Fruit fly (Drosophila melanogaster): ENCODE results near the gene CG13937.
A peak's percentile ranks its signal among the peaks of the same experiment; 100 is the strongest.

CG13937 gene

DNA sequence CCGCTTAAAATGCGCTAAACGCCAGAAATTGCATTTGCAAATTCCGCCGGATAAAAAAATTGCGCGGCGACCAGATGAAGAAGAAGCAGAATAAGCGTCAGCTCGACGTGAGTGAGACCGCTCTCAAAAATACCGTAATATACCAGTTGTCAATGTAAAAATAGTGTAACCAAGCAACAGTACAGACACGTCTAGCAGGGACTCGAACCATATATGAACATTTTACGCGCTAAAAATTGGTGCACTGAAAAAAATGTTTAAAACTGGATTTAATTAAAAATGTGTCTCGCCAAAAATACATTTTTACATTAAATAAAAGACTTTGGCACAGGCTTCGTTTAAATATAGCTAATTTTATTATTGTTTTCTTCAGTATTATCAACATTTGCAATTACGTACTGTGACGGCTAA, 6.6 kb downstream of the CG13937 start, which contains the start of gene dre4 (continued):
- TF ChIP-seq unc-4 (GFP tag; IDR thresholded peaks at IDR 0.05; ENCODE audit: partially characterized antibody) (peak; percentile 48; the same call in 1 of the 2 replicates), CG8765 (GFP tag; IDR thresholded peaks at IDR 0.05) (no peak), CG7928 (GFP tag; optimal IDR thresholded peaks at IDR 0.05) (peak; percentile 43), CG7839 (tag; optimal IDR thresholded peaks at IDR 0.05) (peak; percentile 76), luna (GFP tag; optimal IDR thresholded peaks at IDR 0.05) (peak; percentile 42), CG16863 (GFP tag; optimal IDR thresholded peaks at IDR 0.05) (peak; percentile 69), eyg (GFP tag; optimal IDR thresholded peaks at IDR 0.05) (peak; percentile 46), da (GFP tag; optimal IDR thresholded peaks at IDR 0.05) (peak; percentile 35), CG1792 (GFP tag; optimal IDR thresholded peaks at IDR 0.05) (peak; percentile 67), MESR4 (GFP tag; optimal IDR thresholded peaks at IDR 0.05) (peak; percentile 63), NFAT (GFP tag; IDR thresholded peaks at IDR 0.05) (no peak), ase (GFP tag; IDR thresholded peaks at IDR 0.05) (no peak; the same call in 2 of the 3 replicates), CG8478 (optimal IDR thresholded peaks at IDR 0.05) (no peak), tup (GFP tag; optimal IDR thresholded peaks at IDR 0.05) (no peak), CG31388 (GFP tag; optimal IDR thresholded peaks at IDR 0.05) (peak; percentile 21), Hr51 (GFP tag; optimal IDR thresholded peaks at IDR 0.05) (peak; percentile 58 to 78), CG32772 (GFP tag; IDR thresholded peaks at IDR 0.05) (no peak), Dref (GFP tag; IDR thresholded peaks at IDR 0.05) (0 out of 2 replicates have a peak, but pooled peaks have one; percentile 22), caup (GFP tag; optimal IDR thresholded peaks at IDR 0.05; ENCODE audit: severe bottlenecking) (peak; percentile 51), oc (tag; optimal IDR thresholded peaks at IDR 0.05) (peak; percentile 39), tna (GFP tag; IDR thresholded peaks at IDR 0.05; ENCODE audit: partially characterized antibody) (no peak), Jarid2 (GFP tag; optimal IDR thresholded peaks at IDR 0.05) (no peak), CG10147 (GFP tag; optimal IDR thresholded peaks at IDR 0.05) (peak; percentile 66), pita (GFP tag; optimal IDR thresholded peaks at IDR 0.05) (peak; percentile 79), tio (GFP tag; optimal IDR thresholded peaks at IDR 0.05) (no peak), jigr1 (GFP tag; IDR thresholded peaks at IDR 0.05) (no peak), br (optimal IDR thresholded peaks at IDR 0.05) (no peak), seq (GFP tag; IDR thresholded peaks at IDR 0.05) (peak; percentile 60; the same call in 1 of the 2 replicates), ATbp (GFP tag; optimal IDR thresholded peaks at IDR 0.05) (peak; percentile 51), kni (GFP tag; optimal IDR thresholded peaks at IDR 0.05) (no peak), gt (GFP tag; IDR thresholded peaks at IDR 0.05) (no peak), Kr (GFP tag; optimal IDR thresholded peaks at IDR 0.05) (no peak), CG13123 (GFP tag; optimal IDR thresholded peaks at IDR 0.05) (peak; percentile 25), tll (GFP tag; optimal IDR thresholded peaks at IDR 0.05) (no peak), her (GFP tag; optimal IDR thresholded peaks at IDR 0.05) (peak; percentile 72), esg (GFP tag; conservative IDR thresholded peaks at IDR 0.05) (peak; percentile 45; the same call in 1 of the 2 replicates), hbn (GFP tag; IDR thresholded peaks at IDR 0.05; ENCODE audit: partially characterized antibody) (peak; percentile 47; the same call in 1 of the 2 replicates), CG6654 (GFP tag; optimal IDR thresholded peaks at IDR 0.05) (peak; percentile 38), Bgb (GFP tag; IDR thresholded peaks at IDR 0.05; ENCODE audit: partially characterized antibody) (peak; percentile 70), D19B (GFP tag; optimal IDR thresholded peaks at IDR 0.05) (peak; percentile 53), Stat92E (GFP tag; optimal IDR thresholded peaks at IDR 0.05) (peak in 1 of 3 experiments; percentile 54), CG8359 (GFP tag; optimal IDR thresholded peaks at IDR 0.05; ENCODE audit: borderline replicate concordance) (no peak), CG13894 (tag; optimal IDR thresholded peaks at IDR 0.05) (peak; percentile 49), vfl (GFP tag; optimal IDR thresholded peaks at IDR 0.05) (peak; percentile 33), psq (GFP tag; optimal IDR thresholded peaks at IDR 0.05) (peak; percentile 9), CG12769 (tag; optimal IDR thresholded peaks at IDR 0.05) (peak; percentile 66), nerfin-2 (GFP tag; IDR thresholded peaks at IDR 0.05; ENCODE audit: partially characterized antibody) (no peak), sima (GFP tag; optimal IDR thresholded peaks at IDR 0.05) (peak; percentile 27), dmrt11E (tag; optimal IDR thresholded peaks at IDR 0.05) (peak; percentile 72)

Data from whole organism, embryonic.